Fruit fly (Drosophila melanogaster) whole organism, embryonic: ENCODE measurements around the gene SmydA-9.
A peak's percentile ranks its signal among the peaks of the same experiment; 100 is the strongest.

Experiments
- Ada2b ChIP-seq: fragments of 200-800 bp; sonication (Bioruptor generic); IDR thresholded peaks from 2 replicates; pipeline ENCODE4 v1.3.6; 2022; ENCODE audit warnings: missing biosample characterization, missing genetic modification characterization
- Asciz ChIP-seq: fragments of 200-800 bp; sonication (Bioruptor generic); optimal IDR thresholded peaks from 2 replicates; lab custom pipeline; 2017; ENCODE audit warnings: missing biosample characterization, mild to moderate bottlenecking, missing genetic modification characterization, missing genetic modification reagents
- Blimp-1 ChIP-seq: fragments of 200-800 bp; sonication (Bioruptor generic); optimal IDR thresholded peaks from 3 replicates; lab custom pipeline; 2018; ENCODE audit warnings: missing biosample characterization, missing genetic modification characterization, mild to moderate bottlenecking, moderate library complexity, missing genetic modification reagents
- CG11696 ChIP-seq: fragments of 200-800 bp; sonication (Bioruptor generic); IDR thresholded peaks from 2 replicates; pipeline ENCODE4 v1.3.6; 2022; ENCODE audit warnings: missing biosample characterization, missing genetic modification characterization
- CG1233 ChIP-seq: fragments of 200-800 bp; sonication (Bioruptor generic); optimal IDR thresholded peaks from 4 replicates; lab custom pipeline; 2018; ENCODE audit warnings: missing biosample characterization, mild to moderate bottlenecking, missing genetic modification characterization
- CG12744 ChIP-seq: fragments of 200-800 bp; sonication (Bioruptor generic); optimal IDR thresholded peaks from 2 replicates; lab custom pipeline; 2016; ENCODE audit warnings: missing biosample characterization, missing genetic modification characterization
- CG12942 ChIP-seq: fragments of 200-800 bp; sonication (Bioruptor generic); optimal IDR thresholded peaks from 3 replicates; lab custom pipeline; 2016; ENCODE audit warnings: missing biosample characterization, missing genetic modification characterization
- CG14860 ChIP-seq: fragments of 200-800 bp; sonication (Bioruptor generic); IDR thresholded peaks from 3 replicates; pipeline ENCODE4 v1.3.6; 2022; ENCODE audit warnings: missing biosample characterization, missing genetic modification characterization; ENCODE audit not compliant: partially characterized antibody
- CG15479 ChIP-seq: fragments of 200-800 bp; sonication (Bioruptor generic); optimal IDR thresholded peaks from 3 replicates; lab custom pipeline; 2019; ENCODE audit warnings: missing biosample characterization, mild to moderate bottlenecking, missing genetic modification characterization, moderate library complexity
- CG17829 ChIP-seq: fragments of 200-800 bp; optimal IDR thresholded peaks from 2 replicates; lab custom pipeline; 2019; ENCODE audit warnings: missing biosample characterization, mild to moderate bottlenecking, missing genetic modification characterization, moderate library complexity
- CG18011 ChIP-seq: fragments of 200-800 bp; sonication (Bioruptor generic); optimal IDR thresholded peaks from 2 replicates; lab custom pipeline; 2017; ENCODE audit warnings: missing biosample characterization, missing genetic modification characterization, mild to moderate bottlenecking, moderate library complexity, missing genotype
- CG2875 ChIP-seq: fragments of 200-800 bp; sonication (Bioruptor generic); optimal IDR thresholded peaks from 2 replicates; lab custom pipeline; 2017; ENCODE audit warnings: missing biosample characterization, mild to moderate bottlenecking, missing genetic modification characterization, missing genetic modification reagents
- CG30020 ChIP-seq: fragments of 200-800 bp; optimal IDR thresholded peaks from 2 replicates; lab custom pipeline; 2019; ENCODE audit warnings: missing biosample characterization, mild to moderate bottlenecking, missing genetic modification characterization, moderate library complexity
- CG3281 ChIP-seq: fragments of 200-800 bp; sonication (Bioruptor generic); optimal IDR thresholded peaks from 3 replicates; lab custom pipeline; 2017; ENCODE audit warnings: missing biosample characterization, mild to moderate bottlenecking, missing genetic modification characterization
- CG3847 ChIP-seq: fragments of 200-800 bp; sonication (Bioruptor generic); IDR thresholded peaks from 2 replicates; pipeline ENCODE4 v1.3.6; 2022; ENCODE audit warnings: missing biosample characterization, missing genetic modification characterization
- CG42726 ChIP-seq: fragments of 200-800 bp; sonication (Bioruptor generic); IDR thresholded peaks from 2 replicates; pipeline ENCODE4 v1.3.6; 2022; ENCODE audit warnings: missing biosample characterization, missing genetic modification characterization; ENCODE audit not compliant: partially characterized antibody
- CG4617 ChIP-seq: fragments of 200-800 bp; sonication (Bioruptor generic); optimal IDR thresholded peaks from 3 replicates; lab custom pipeline; 2016; ENCODE audit warnings: missing biosample characterization, missing genetic modification characterization, borderline replicate concordance
- CG9797 ChIP-seq: fragments of 200-800 bp; sonication (Bioruptor generic); optimal IDR thresholded peaks from 3 replicates; lab custom pipeline; 2018; ENCODE audit warnings: missing biosample characterization, mild to moderate bottlenecking, missing genetic modification characterization
- CoRest ChIP-seq: fragments of 200-800 bp; sonication (Bioruptor generic); optimal IDR thresholded peaks from 3 replicates; lab custom pipeline; 2018; ENCODE audit warnings: missing biosample characterization, mild to moderate bottlenecking, missing genetic modification characterization, moderate library complexity
- Dad ChIP-seq: fragments of 200-800 bp; sonication (Bioruptor generic); optimal IDR thresholded peaks from 3 replicates; lab custom pipeline; 2016; ENCODE audit warnings: missing biosample characterization, missing genetic modification characterization
- Dll ChIP-seq: fragments of 200-800 bp; sonication (Bioruptor generic); IDR thresholded peaks from 4 replicates; pipeline ENCODE4 v1.3.6; 2022; ENCODE audit warnings: missing biosample characterization, missing genetic modification characterization; ENCODE audit not compliant: partially characterized antibody
- Dp ChIP-seq: fragments of 200-800 bp; sonication (Bioruptor generic); optimal IDR thresholded peaks from 2 replicates; lab custom pipeline; 2018; ENCODE audit warnings: missing biosample characterization, mild to moderate bottlenecking, missing genetic modification characterization, moderate library complexity
- Hand ChIP-seq: fragments of 200-800 bp; sonication (Bioruptor generic); optimal IDR thresholded peaks from 2 replicates; lab custom pipeline; 2017; ENCODE audit warnings: mild to moderate bottlenecking, missing biosample characterization, missing genetic modification reagents, missing genetic modification characterization
- Hr3 ChIP-seq: fragments of 200-800 bp; sonication (Bioruptor generic); optimal IDR thresholded peaks from 3 replicates; lab custom pipeline; 2016; ENCODE audit warnings: missing biosample characterization, missing genetic modification characterization
- Hr39 ChIP-seq: fragments of >200 bp; optimal IDR thresholded peaks from 2 replicates; lab custom pipeline; 2017
- Hsf ChIP-seq: fragments of 200-800 bp; sonication (Bioruptor generic); optimal IDR thresholded peaks from 3 replicates; lab custom pipeline; 2016; ENCODE audit warnings: missing biosample characterization, missing genetic modification characterization
- Lhr ChIP-seq: fragments of 200-800 bp; sonication (Bioruptor generic); optimal IDR thresholded peaks from 3 replicates; lab custom pipeline; 2017; ENCODE audit warnings: mild to moderate bottlenecking, missing biosample characterization, missing genetic modification reagents, missing genetic modification characterization
- Myb ChIP-seq: fragments of 200-800 bp; sonication (Bioruptor generic); optimal IDR thresholded peaks from 2 replicates; lab custom pipeline; 2016; ENCODE audit warnings: missing biosample characterization, missing genetic modification characterization
- Neu2 ChIP-seq: fragments of 200-800 bp; sonication (Bioruptor generic); optimal IDR thresholded peaks from 3 replicates; lab custom pipeline; 2016; ENCODE audit warnings: missing biosample characterization, missing genetic modification characterization, borderline replicate concordance
- PHDP ChIP-seq: fragments of 200-800 bp; sonication (Bioruptor generic); optimal IDR thresholded peaks from 3 replicates; lab custom pipeline; 2018; ENCODE audit warnings: missing biosample characterization, mild to moderate bottlenecking, missing genetic modification characterization, moderate library complexity
- Taf1 ChIP-seq: fragments of 200-800 bp; sonication (Bioruptor generic); IDR thresholded peaks from 2 replicates; pipeline ENCODE4 v1.3.6; 2022; ENCODE audit warnings: missing biosample characterization, missing genetic modification characterization
- YL-1 ChIP-seq: fragments of 200-800 bp; sonication (Bioruptor generic); optimal IDR thresholded peaks from 3 replicates; lab custom pipeline; 2017; ENCODE audit warnings: missing biosample characterization, mild to moderate bottlenecking, missing genetic modification characterization
- abd-A ChIP-seq: fragments of 200-800 bp; sonication (Bioruptor generic); optimal IDR thresholded peaks from 3 replicates; lab custom pipeline; 2019; ENCODE audit warnings: missing biosample characterization, mild to moderate bottlenecking, missing genetic modification characterization, moderate library complexity
- al ChIP-seq: fragments of 200-800 bp; sonication (Bioruptor generic); IDR thresholded peaks from 2 replicates; pipeline ENCODE4 v1.3.6; 2022; ENCODE audit warnings: missing biosample characterization, missing genetic modification characterization
- ara ChIP-seq: fragments of 200-800 bp; sonication (Bioruptor generic); IDR thresholded peaks from 2 replicates; pipeline ENCODE4 v1.3.6; 2022; ENCODE audit warnings: missing biosample characterization, missing genetic modification characterization
- cato ChIP-seq: fragments of 200-800 bp; sonication (Bioruptor generic); optimal IDR thresholded peaks from 2 replicates; lab custom pipeline; 2016; ENCODE audit warnings: missing biosample characterization, missing genetic modification characterization, borderline replicate concordance
- corto ChIP-seq: fragments of 200-800 bp; sonication (Bioruptor generic); optimal IDR thresholded peaks from 2 replicates; lab custom pipeline; 2016; ENCODE audit warnings: missing biosample characterization, mild to moderate bottlenecking, missing genetic modification characterization, moderate library complexity
- dmrt99B ChIP-seq: fragments of 200-800 bp; sonication (Bioruptor generic); optimal IDR thresholded peaks from 2 replicates; lab custom pipeline; 2018; ENCODE audit warnings: missing biosample characterization, mild to moderate bottlenecking, missing genetic modification characterization, moderate library complexity
- fd102C ChIP-seq: fragments of 200-800 bp; sonication (Bioruptor generic); optimal IDR thresholded peaks from 2 replicates; lab custom pipeline; 2018; ENCODE audit warnings: missing biosample characterization, mild to moderate bottlenecking, missing genetic modification characterization, moderate library complexity
- gfzf ChIP-seq: fragments of 200-800 bp; sonication (Bioruptor generic); optimal IDR thresholded peaks from 2 replicates; lab custom pipeline; 2016; ENCODE audit warnings: missing biosample characterization, mild to moderate bottlenecking, missing genetic modification characterization, moderate library complexity
- grau ChIP-seq: fragments of 200-800 bp; optimal IDR thresholded peaks from 3 replicates; lab custom pipeline; 2019; ENCODE audit warnings: missing biosample characterization, mild to moderate bottlenecking, missing genetic modification characterization, moderate library complexity
- ind ChIP-seq: fragments of 200-800 bp; sonication (Bioruptor generic); optimal IDR thresholded peaks from 3 replicates; lab custom pipeline; 2016; ENCODE audit warnings: missing biosample characterization, missing genetic modification characterization
- knrl ChIP-seq: fragments of 200-800 bp; sonication (Bioruptor generic); IDR thresholded peaks from 3 replicates; pipeline ENCODE4 v1.3.6; 2022; ENCODE audit warnings: missing biosample characterization, missing genetic modification characterization; ENCODE audit not compliant: partially characterized antibody
- phol ChIP-seq: fragments of 200-800 bp; sonication (Bioruptor generic); optimal IDR thresholded peaks from 3 replicates; lab custom pipeline; 2018; ENCODE audit warnings: missing biosample characterization, mild to moderate bottlenecking, missing genetic modification characterization, moderate library complexity
- psq ChIP-seq: fragments of 200-800 bp; sonication (Bioruptor generic); optimal IDR thresholded peaks from 2 replicates; lab custom pipeline; 2017; ENCODE audit warnings: missing biosample characterization, missing genetic modification characterization
- schlank ChIP-seq: fragments of 200-800 bp; sonication (Bioruptor generic); optimal IDR thresholded peaks from 2 replicates; lab custom pipeline; 2018; ENCODE audit warnings: missing biosample characterization, mild to moderate bottlenecking, missing genetic modification characterization
- unpg ChIP-seq: fragments of 200-800 bp; sonication (Bioruptor generic); optimal IDR thresholded peaks from 3 replicates; lab custom pipeline; 2018; ENCODE audit warnings: missing biosample characterization, mild to moderate bottlenecking, missing genetic modification characterization, moderate library complexity
- vvl ChIP-seq: fragments of 200-800 bp; sonication (Bioruptor generic); IDR thresholded peaks from 2 replicates; pipeline ENCODE4 v1.3.6; 2022; ENCODE audit warnings: missing biosample characterization, missing genetic modification characterization
- zen2 ChIP-seq: fragments of 200-800 bp; sonication (Bioruptor generic); IDR thresholded peaks from 3 replicates; pipeline ENCODE4 v1.3.6; 2022; ENCODE audit warnings: missing biosample characterization, missing genetic modification characterization; ENCODE audit not compliant: partially characterized antibody

SmydA-9 gene

dm6 chrX:9255964-9256520 is 45.4 kb upstream of the SmydA-9 start, which contains the start of gene ric8a (continued):
- TF ChIP-seq CG42726 (GFP tag; lab: Robert Waterston, UW), result peak; percentile 86
- TF ChIP-seq zen2 (GFP tag; lab: Robert Waterston, UW), result peak; percentile 60; the same call in 1 of the 3 replicates
- TF ChIP-seq al, result no peak
- no peak for TF ChIP-seq PHDP (tag; lab: Kevin White, UChicago)
- TF ChIP-seq grau (tag; lab: Kevin White, UChicago), result peak; percentile 27
- TF ChIP-seq Dad (GFP tag; lab: Kevin White, UChicago), result no peak
- TF ChIP-seq knrl (GFP tag; lab: Robert Waterston, UW), result peak; percentile 85
- TF ChIP-seq Asciz, result no peak
- peak; percentile 36 for TF ChIP-seq CoRest (tag; lab: Kevin White, UChicago)
- TF ChIP-seq CG15479 (GFP tag; lab: Kevin White, UChicago), result no peak
- TF ChIP-seq CG12942 (GFP tag; lab: Kevin White, UChicago), result no peak
- TF ChIP-seq ara, result no peak
- no peak for TF ChIP-seq schlank (tag; lab: Kevin White, UChicago)
- TF ChIP-seq abd-A (tag; lab: Kevin White, UChicago), result no peak
- peak; percentile 58 for TF ChIP-seq gfzf (GFP tag; lab: Kevin White, UChicago)
- no peak for TF ChIP-seq CG30020 (tag; lab: Kevin White, UChicago)
- TF ChIP-seq CG1233 (GFP tag; lab: Kevin White, UChicago), result no peak
- TF ChIP-seq CG14860 (GFP tag; lab: Robert Waterston, UW), result peak; percentile 64; the same call in 2 of the 3 replicates
- peak; percentile 76 for TF ChIP-seq Dll (GFP tag; lab: Robert Waterston, UW)
- no peak for TF ChIP-seq corto (GFP tag; lab: Kevin White, UChicago)
- no peak for TF ChIP-seq CG11696
- TF ChIP-seq cato (GFP tag; lab: Kevin White, UChicago), result no peak
- TF ChIP-seq CG2875 (GFP tag; lab: Kevin White, UChicago), result no peak
- no peak for TF ChIP-seq CG12744
- TF ChIP-seq CG4617 (GFP tag; lab: Kevin White, UChicago), result peak; percentile 82
- peak; percentile 23 for TF ChIP-seq CG17829
- TF ChIP-seq Myb (GFP tag; lab: Kevin White, UChicago), result no peak
- TF ChIP-seq unpg (GFP tag; lab: Kevin White, UChicago), result no peak
- no peak for TF ChIP-seq Neu2 (GFP tag; lab: Kevin White, UChicago)
- TF ChIP-seq CG3847, result peak; percentile 75
- TF ChIP-seq CG9797 (GFP tag; lab: Kevin White, UChicago), result peak; percentile 70
- no peak for TF ChIP-seq Ada2b (GFP tag; lab: Robert Waterston, UW)
- no peak for TF ChIP-seq CG3281
- no peak for TF ChIP-seq Hsf
- peak; percentile 38; the same call in 1 of the 2 replicates for TF ChIP-seq vvl (GFP tag; lab: Robert Waterston, UW)
- no peak for TF ChIP-seq Hr3 (GFP tag; lab: Kevin White, UChicago)
- TF ChIP-seq psq, result no peak
- no peak for TF ChIP-seq Taf1 (GFP tag; lab: Robert Waterston, UW)
- no peak for TF ChIP-seq Hr39
- peak; percentile 37 for TF ChIP-seq YL-1
- TF ChIP-seq phol (tag; lab: Kevin White, UChicago), result peak; percentile 14
- TF ChIP-seq Dp (GFP tag; lab: Kevin White, UChicago), result peak; percentile 30
- TF ChIP-seq fd102C (GFP tag; lab: Kevin White, UChicago), result no peak
- no peak for TF ChIP-seq Blimp-1 (GFP tag; lab: Kevin White, UChicago)
- no peak for TF ChIP-seq dmrt99B
- no peak for TF ChIP-seq CG18011 (GFP tag; lab: Kevin White, UChicago)
- TF ChIP-seq Lhr (GFP tag; lab: Kevin White, UChicago), result no peak
- TF ChIP-seq ind (GFP tag; lab: Kevin White, UChicago), result no peak
- TF ChIP-seq Hand (GFP tag; lab: Kevin White, UChicago), result no peak
